Worm (Caenorhabditis elegans): ENCODE measurements around the gene ZK131.11.

The ZK131.11 gene

ce11 chrII:13852532-13853199, 60.6 kb downstream of the ZK131.11 start:
- peak; percentile 30 for TF ChIP-seq elt-2 (tag; optimal IDR thresholded peaks at IDR 0.05)

ce11 chrII:13855352-13855751, 63.3 kb downstream of the ZK131.11 start:
- peak; percentile 95 for TF ChIP-seq nfya-1 (tag; optimal IDR thresholded peaks at IDR 0.05)
- no peak for TF ChIP-seq dmd-4 (tag; optimal IDR thresholded peaks at IDR 0.05; ENCODE audit: borderline replicate concordance)

ce11 chrII:13858352-13858751, 66.3 kb downstream of the ZK131.11 start:
- no peak for TF ChIP-seq pha-2 (tag; optimal IDR thresholded peaks at IDR 0.05)
- TF ChIP-seq unc-3 (GFP tag; conservative IDR thresholded peaks at IDR 0.05): no peak
- no peak for TF ChIP-seq unc-3 (tag; optimal IDR thresholded peaks at IDR 0.05)
- TF ChIP-seq sox-4 (tag; optimal IDR thresholded peaks at IDR 0.05): no peak
- no peak for TF ChIP-seq T23F11.4 (GFP tag; optimal IDR thresholded peaks at IDR 0.05)
- no peak for TF ChIP-seq fkh-6 (tag; optimal IDR thresholded peaks at IDR 0.05)
- TF ChIP-seq che-1 (tag; optimal IDR thresholded peaks at IDR 0.05): no peak
- TF ChIP-seq ceh-14 (tag; optimal IDR thresholded peaks at IDR 0.05): no peak
- TF ChIP-seq C08G9.2 (tag; optimal IDR thresholded peaks at IDR 0.05): no peak
- TF ChIP-seq hlh-8 (tag; optimal IDR thresholded peaks at IDR 0.05): no peak
- no peak for TF ChIP-seq K02D7.2 (tag; optimal IDR thresholded peaks at IDR 0.05)
- TF ChIP-seq ceh-18 (tag; optimal IDR thresholded peaks at IDR 0.05): no peak

DNA sequence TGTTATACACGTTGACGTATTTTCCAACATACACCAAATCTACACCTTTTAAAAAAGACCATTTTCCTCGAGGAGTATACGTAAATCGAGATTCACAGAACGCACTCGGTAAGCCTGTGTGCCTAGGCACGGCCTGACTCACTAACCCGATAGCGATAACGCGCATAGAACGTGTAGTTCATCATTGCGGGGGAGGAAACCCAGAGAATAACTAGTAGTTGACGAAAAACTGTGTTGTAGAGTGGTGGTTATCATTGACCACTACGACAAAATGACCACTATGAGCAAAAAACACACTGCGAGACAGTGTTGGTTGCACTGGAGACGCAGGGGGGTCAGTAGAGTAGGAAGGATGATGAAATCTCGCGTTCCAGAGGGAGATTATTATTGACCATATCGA, 67.8 kb downstream of the ZK131.11 start:
- TF ChIP-seq fkh-6 (tag; optimal IDR thresholded peaks at IDR 0.05): no peak
- TF ChIP-seq elt-2 (tag; optimal IDR thresholded peaks at IDR 0.05): peak; percentile 52

ce11 chrII:13860900-13861299, 68.9 kb downstream of the ZK131.11 start:
- TF ChIP-seq eyg-1 (tag; optimal IDR thresholded peaks at IDR 0.05) (no peak), pros-1 (tag; optimal IDR thresholded peaks at IDR 0.05) (no peak), C08G9.2 (tag; optimal IDR thresholded peaks at IDR 0.05) (no peak), pax-1 (tag; optimal IDR thresholded peaks at IDR 0.05) (no peak), ref-2 (tag; optimal IDR thresholded peaks at IDR 0.05) (no peak), elt-2 (tag; optimal IDR thresholded peaks at IDR 0.05) (peak; percentile 25)

ce11 chrII:13862453-13862852, 70.4 kb downstream of the ZK131.11 start:
- TF ChIP-seq ztf-16 (tag; optimal IDR thresholded peaks at IDR 0.05) (no peak), elt-2 (tag; optimal IDR thresholded peaks at IDR 0.05) (peak; percentile 57)

Measured in whole organism, late embryonic.